Worm (Caenorhabditis elegans) whole organism, early embryonic: ENCODE results near the gene T08H10.3.

Source experiments
- B0310.2 ChIP-seq: sonication (generic microtip); optimal IDR thresholded peaks from 2 replicates; lab custom pipeline; 2016; ENCODE audit warnings: mild to moderate bottlenecking, missing genetic modification characterization, missing compliant biosample characterization
- F13C5.2 ChIP-seq: sonication (generic microtip); optimal IDR thresholded peaks from 2 replicates; lab custom pipeline; 2017; ENCODE audit warnings: mild to moderate bottlenecking, missing genetic modification characterization, inconsistent platforms, missing compliant biosample characterization
- aly-1 ChIP-seq: sonication (generic microtip); optimal IDR thresholded peaks from 2 replicates; lab custom pipeline; 2016; ENCODE audit warnings: missing genetic modification characterization, missing compliant biosample characterization
- ama-1 ChIP-seq: fragments of 150-350 bp; optimal IDR thresholded peaks from 2 replicates; lab custom pipeline; 2014
- ceh-13 ChIP-seq: fragments of 200-800 bp; sonication (Bioruptor generic); optimal IDR thresholded peaks from 2 replicates; lab custom pipeline; 2018; ENCODE audit warnings: mild to moderate bottlenecking, missing genetic modification characterization, missing compliant biosample characterization
- ceh-36 ChIP-seq: sonication (generic microtip); optimal IDR thresholded peaks from 2 replicates; lab custom pipeline; 2016; ENCODE audit warnings: missing genetic modification characterization, inconsistent platforms, missing compliant biosample characterization
- ets-7 ChIP-seq: sonication (generic microtip); optimal IDR thresholded peaks from 2 replicates; lab custom pipeline; 2016; ENCODE audit warnings: missing genotype, missing genetic modification characterization, missing compliant biosample characterization
- flt-1 ChIP-seq: fragments of 200-800 bp; sonication (Bioruptor generic); IDR thresholded peaks from 2 replicates; pipeline ENCODE4 v1.3.6; 2022; ENCODE audit warnings: missing genetic modification characterization, missing compliant biosample characterization
- hmbx-1 ChIP-seq: sonication (generic microtip); optimal IDR thresholded peaks from 2 replicates; lab custom pipeline; 2016; ENCODE audit warnings: mild to moderate bottlenecking, missing genetic modification characterization, missing compliant biosample characterization
- hmg-4 ChIP-seq: fragments of 200-800 bp; sonication (Bioruptor generic); optimal IDR thresholded peaks from 2 replicates; lab custom pipeline; 2018; ENCODE audit warnings: mild to moderate bottlenecking, missing genetic modification characterization, missing compliant biosample characterization
- hnd-1 ChIP-seq: sonication (generic microtip); optimal IDR thresholded peaks from 2 replicates; lab custom pipeline; 2016; ENCODE audit warnings: missing genetic modification characterization, missing compliant biosample characterization
- pes-1 ChIP-seq: fragments of 200-800 bp; sonication (Bioruptor generic); IDR thresholded peaks from 2 replicates; pipeline ENCODE4 v1.3.6; 2022; ENCODE audit warnings: missing genetic modification reagents, missing genetic modification characterization, missing compliant biosample characterization
- scrt-1 ChIP-seq: fragments of 200-800 bp; sonication (Bioruptor generic); IDR thresholded peaks from 2 replicates; pipeline ENCODE4 v1.3.6; 2022; ENCODE audit warnings: missing genetic modification characterization, missing compliant biosample characterization
- sea-1 ChIP-seq: fragments of 200-800 bp; sonication (Bioruptor generic); conservative IDR thresholded peaks from 2 replicates; pipeline ENCODE4 v1.3.6; 2022; ENCODE audit warnings: missing genetic modification characterization, missing compliant biosample characterization
- tbx-11 ChIP-seq: fragments of 200-800 bp; sonication (Bioruptor generic); IDR thresholded peaks from 2 replicates; pipeline ENCODE4 v1.3.6; 2022; ENCODE audit warnings: missing genetic modification characterization, missing compliant biosample characterization
- tbx-37 ChIP-seq: fragments of 200-800 bp; sonication (Bioruptor generic); conservative IDR thresholded peaks from 2 replicates; pipeline ENCODE4 v1.3.6; 2022; ENCODE audit warnings: missing genetic modification reagents, missing genetic modification characterization, missing compliant biosample characterization
- tra-4 ChIP-seq: sonication (generic microtip); optimal IDR thresholded peaks from 2 replicates; lab custom pipeline; 2017; ENCODE audit warnings: missing genetic modification characterization, missing compliant biosample characterization

The T08H10.3 gene

ce11 chrV:4491273-4492094 lies 20.3 kb downstream of the T08H10.3 start:
- TF ChIP-seq pes-1 (GFP tag; lab: Robert Waterston, UW) = 0 out of 2 replicates have a peak, but pooled peaks have one; percentile 4
- TF ChIP-seq hmg-4 (GFP tag; lab: Kevin White, UChicago) = peak; percentile 65
- no peak for TF ChIP-seq scrt-1 (GFP tag; lab: Robert Waterston, UW)
- TF ChIP-seq ama-1 (lab: Kevin White, UChicago) = no peak
- no peak for TF ChIP-seq ets-7 (tag; lab: Kevin White, UChicago)
- TF ChIP-seq hmbx-1 (tag; lab: Kevin White, UChicago) = no peak
- TF ChIP-seq tbx-37 (GFP tag; lab: Robert Waterston, UW) = no peak

ce11 chrV:4495114-4495819 lies 24.1 kb downstream of the T08H10.3 start:
- TF ChIP-seq tra-4 (tag; lab: Kevin White, UChicago) (no peak), ceh-36 (peak; percentile 10), flt-1 (GFP tag; lab: Robert Waterston, UW) (no peak), F13C5.2 (tag; lab: Kevin White, UChicago) (no peak), tbx-11 (GFP tag; lab: Robert Waterston, UW) (no peak), hnd-1 (no peak), scrt-1 (GFP tag; lab: Robert Waterston, UW) (no peak), hmg-4 (GFP tag; lab: Kevin White, UChicago) (peak; percentile 41), B0310.2 (tag; lab: Kevin White, UChicago) (no peak)

- TF ChIP-seq tbx-37 (GFP tag; lab: Robert Waterston, UW) = no peak
- TF ChIP-seq ceh-36 = peak; percentile 77
- no peak for TF ChIP-seq aly-1 (tag; lab: Kevin White, UChicago)
Observed at ce11 chrV:4496104-4496586, 25.0 kb downstream of the T08H10.3 start.

DNA sequence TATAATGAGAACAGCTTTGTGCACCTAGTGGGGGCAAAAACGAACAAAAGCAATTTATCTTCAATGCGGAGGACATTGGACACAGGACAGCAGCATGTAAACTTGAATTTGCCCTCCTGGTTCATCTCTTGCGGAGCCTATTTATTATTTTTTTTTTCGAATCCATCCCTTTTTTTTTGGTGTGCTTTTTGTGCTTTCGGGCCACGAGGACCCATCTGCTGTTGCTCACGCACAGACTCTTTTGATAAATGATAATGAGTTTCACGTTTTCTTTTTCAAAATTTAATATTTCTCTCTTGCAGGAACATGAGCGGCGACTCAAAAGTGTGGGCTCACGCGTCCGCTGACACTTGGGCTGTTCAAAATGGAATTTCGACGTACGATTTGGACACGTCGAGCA lies 26.0 kb downstream of the T08H10.3 start, which contains the start of gene unc-62:
Gene unc-62, plus strand, starts transcription at position 301 of the 400 bp plus-strand sequence.
- no peak for TF ChIP-seq hmg-4 (GFP tag; lab: Kevin White, UChicago)
- no peak for TF ChIP-seq F13C5.2 (tag; lab: Kevin White, UChicago)
- TF ChIP-seq ceh-13 (GFP tag; lab: Kevin White, UChicago) = no peak
- TF ChIP-seq tbx-37 (GFP tag; lab: Robert Waterston, UW) = no peak
- TF ChIP-seq aly-1 (tag; lab: Kevin White, UChicago) = no peak
- no peak for TF ChIP-seq hmbx-1 (tag; lab: Kevin White, UChicago)
- no peak for TF ChIP-seq tbx-11 (GFP tag; lab: Robert Waterston, UW)
- TF ChIP-seq ama-1 (lab: Kevin White, UChicago) = no peak
- TF ChIP-seq ets-7 (tag; lab: Kevin White, UChicago) = no peak
- no peak for TF ChIP-seq hnd-1
- no peak for TF ChIP-seq flt-1 (GFP tag; lab: Robert Waterston, UW)
- no peak for TF ChIP-seq ceh-36
- no peak for TF ChIP-seq scrt-1 (GFP tag; lab: Robert Waterston, UW)
- no peak for TF ChIP-seq pes-1 (GFP tag; lab: Robert Waterston, UW)

DNA sequence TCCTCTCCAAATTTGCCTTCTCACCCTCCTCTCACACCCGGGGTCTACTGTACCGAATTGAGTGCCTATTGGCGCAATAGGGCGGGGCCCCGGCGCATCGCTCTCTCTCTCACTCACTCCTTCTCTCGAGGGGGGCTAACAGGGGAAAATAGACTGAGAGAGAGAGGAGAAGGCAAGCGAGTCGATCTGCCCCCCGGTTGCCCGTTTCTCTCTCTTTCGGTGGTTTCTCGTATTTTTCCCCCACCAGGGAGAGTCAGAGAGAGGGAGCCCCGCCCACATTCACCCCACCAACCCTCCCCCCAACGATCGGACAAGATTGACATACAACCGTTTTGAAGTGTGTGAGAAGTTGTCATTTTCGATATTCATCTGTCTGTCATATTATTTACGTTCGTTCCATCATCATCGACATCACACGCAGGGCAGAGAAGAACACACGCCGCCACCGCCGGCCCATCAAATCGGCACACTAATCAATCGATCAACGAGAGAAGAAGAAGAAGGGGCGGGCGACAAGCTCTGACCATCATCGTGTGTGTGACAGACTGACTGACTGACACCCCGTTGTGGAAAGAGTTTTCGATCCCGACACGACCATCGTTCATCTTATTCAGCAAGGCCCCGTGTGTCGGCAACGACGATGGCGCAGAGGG lies 28.1 kb downstream of the T08H10.3 start:
- TF ChIP-seq B0310.2 (tag; lab: Kevin White, UChicago) (no peak), tbx-37 (GFP tag; lab: Robert Waterston, UW) (no peak), sea-1 (GFP tag; lab: Robert Waterston, UW) (0 out of 2 replicates have a peak, but pooled peaks have one; percentile 44), F13C5.2 (tag; lab: Kevin White, UChicago) (peak; percentile 51), hnd-1 (no peak), pes-1 (GFP tag; lab: Robert Waterston, UW) (peak; percentile 55; the same call in 1 of the 2 replicates), hmg-4 (GFP tag; lab: Kevin White, UChicago) (peak; percentile 70), ama-1 (lab: Kevin White, UChicago) (no peak), tra-4 (tag; lab: Kevin White, UChicago) (no peak), scrt-1 (GFP tag; lab: Robert Waterston, UW) (0 out of 2 replicates have a peak, but pooled peaks have one; percentile 11)

DNA sequence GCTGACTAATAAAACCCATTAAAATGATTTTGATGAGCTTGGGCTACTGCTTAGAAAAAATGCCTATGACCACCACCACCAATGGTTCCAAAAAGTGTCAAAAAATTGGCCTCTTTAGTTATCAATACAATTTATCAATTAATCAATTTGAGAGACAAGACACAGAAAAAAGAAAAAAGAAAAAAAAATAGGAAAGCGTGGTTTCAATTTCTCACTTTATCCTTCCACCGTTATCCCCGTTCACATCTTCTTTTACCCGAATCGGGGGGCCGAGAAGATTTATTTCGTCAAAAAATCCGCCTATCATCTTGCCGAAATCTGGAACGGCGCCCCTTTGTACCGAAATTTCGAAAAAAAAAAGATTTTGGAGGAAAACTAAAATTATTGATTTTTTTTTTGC lies 29.5 kb downstream of the T08H10.3 start:
- TF ChIP-seq hmbx-1 (tag; lab: Kevin White, UChicago) (no peak), pes-1 (GFP tag; lab: Robert Waterston, UW) (no peak), flt-1 (GFP tag; lab: Robert Waterston, UW) (no peak), tra-4 (tag; lab: Kevin White, UChicago) (no peak), ceh-13 (GFP tag; lab: Kevin White, UChicago) (no peak), tbx-37 (GFP tag; lab: Robert Waterston, UW) (no peak), sea-1 (GFP tag; lab: Robert Waterston, UW) (no peak), tbx-11 (GFP tag; lab: Robert Waterston, UW) (no peak), aly-1 (tag; lab: Kevin White, UChicago) (no peak), scrt-1 (GFP tag; lab: Robert Waterston, UW) (no peak), ceh-36 (no peak)
